Fruit fly (Drosophila melanogaster): Measurements from ENCODE around the gene CG33986.

dm6 chr3L:15514405-15514804 lies 10.6 kb downstream of the CG33986 start:
- TF ChIP-seq usp (GFP tag; optimal IDR thresholded peaks at IDR 0.05) (no peak), EcR (GFP tag; optimal IDR thresholded peaks at IDR 0.05) (no peak), Dll (optimal IDR thresholded peaks at IDR 0.05) (no peak), CG8478 (optimal IDR thresholded peaks at IDR 0.05) (no peak), pan (optimal IDR thresholded peaks at IDR 0.05) (no peak), psq (optimal IDR thresholded peaks at IDR 0.05) (no peak)

Measured in whole organism.